Fruit fly (Drosophila melanogaster) whole organism, embryonic: ENCODE measurements around the gene lectin-28C.

Experiments used
- Abd-B ChIP-seq: fragments of 200-800 bp; sonication (Bioruptor generic); optimal IDR thresholded peaks from 2 replicates; lab custom pipeline; 2018; ENCODE audit warnings: missing biosample characterization, mild to moderate bottlenecking, missing genetic modification characterization, moderate library complexity
- Adf1 ChIP-seq: fragments of 200-800 bp; sonication (Bioruptor generic); IDR thresholded peaks from 2 replicates; pipeline ENCODE4 v1.3.6; 2022; ENCODE audit warnings: missing biosample characterization, missing genetic modification characterization
- BEAF-32 ChIP-seq: fragments of 200-800 bp; sonication (Bioruptor generic); optimal IDR thresholded peaks from 3 replicates; lab custom pipeline; 2017; ENCODE audit warnings: missing biosample characterization, missing genetic modification characterization, mild to moderate bottlenecking, moderate library complexity, missing genetic modification reagents
- CG10321 ChIP-seq: fragments of 200-800 bp; sonication (Bioruptor generic); IDR thresholded peaks from 2 replicates; pipeline ENCODE4 v1.3.6; 2022; ENCODE audit warnings: missing biosample characterization, missing genetic modification characterization
- CG12236 ChIP-seq: fragments of 200-800 bp; sonication (Bioruptor generic); optimal IDR thresholded peaks from 2 replicates; lab custom pipeline; 2016; ENCODE audit warnings: missing biosample characterization, missing genetic modification characterization
- CG12299 ChIP-seq: fragments of 200-800 bp; sonication (Bioruptor generic); optimal IDR thresholded peaks from 2 replicates; lab custom pipeline; 2018; ENCODE audit warnings: missing biosample characterization, mild to moderate bottlenecking, missing genetic modification characterization
- CG1529 ChIP-seq: fragments of 200-800 bp; sonication (Bioruptor generic); optimal IDR thresholded peaks from 3 replicates; lab custom pipeline; 2018; ENCODE audit warnings: missing biosample characterization, missing genetic modification characterization
- CG16779 ChIP-seq: fragments of 200-800 bp; sonication (Bioruptor generic); IDR thresholded peaks from 2 replicates; pipeline ENCODE4 v1.3.6; 2022; ENCODE audit warnings: missing biosample characterization, missing genetic modification characterization
- CG17328 ChIP-seq: fragments of 200-800 bp; sonication (Bioruptor generic); IDR thresholded peaks from 2 replicates; pipeline ENCODE4 v1.3.6; 2022; ENCODE audit warnings: missing biosample characterization, missing genetic modification characterization
- CG17912 ChIP-seq: fragments of 200-800 bp; sonication (Bioruptor generic); optimal IDR thresholded peaks from 2 replicates; lab custom pipeline; 2018; ENCODE audit warnings: missing biosample characterization, mild to moderate bottlenecking, missing genetic modification characterization
- CG18011 ChIP-seq: fragments of 200-800 bp; sonication (Bioruptor generic); optimal IDR thresholded peaks from 2 replicates; lab custom pipeline; 2017; ENCODE audit warnings: missing biosample characterization, missing genetic modification characterization, mild to moderate bottlenecking, moderate library complexity, missing genotype
- CG18599 ChIP-seq: fragments of 200-800 bp; sonication (Bioruptor generic); optimal IDR thresholded peaks from 3 replicates; lab custom pipeline; 2017; ENCODE audit warnings: missing biosample characterization, missing genetic modification characterization, mild to moderate bottlenecking, moderate library complexity, missing genetic modification reagents
- CG18764 ChIP-seq: fragments of 200-800 bp; sonication (Bioruptor generic); optimal IDR thresholded peaks from 3 replicates; lab custom pipeline; 2016; ENCODE audit warnings: missing biosample characterization, missing genetic modification characterization
- CG2712 ChIP-seq: fragments of 200-800 bp; optimal IDR thresholded peaks from 3 replicates; lab custom pipeline; 2019; ENCODE audit warnings: missing biosample characterization, mild to moderate bottlenecking, missing genetic modification characterization, moderate library complexity
- CG32532 ChIP-seq: fragments of 200-800 bp; sonication (Bioruptor generic); IDR thresholded peaks from 2 replicates; pipeline ENCODE4 v1.3.6; 2022; ENCODE audit warnings: missing biosample characterization, missing genetic modification characterization
- CG4328 ChIP-seq: fragments of 200-800 bp; sonication (Bioruptor generic); optimal IDR thresholded peaks from 3 replicates; lab custom pipeline; 2017; ENCODE audit warnings: missing biosample characterization, missing genetic modification reagents, missing genetic modification characterization
- CG5245 ChIP-seq: fragments of 200-800 bp; sonication (Bioruptor generic); optimal IDR thresholded peaks from 3 replicates; lab custom pipeline; 2016; ENCODE audit warnings: missing biosample characterization, missing genetic modification characterization
- CG6175 ChIP-seq: fragments of 200-800 bp; sonication (Bioruptor generic); IDR thresholded peaks from 3 replicates; pipeline ENCODE4 v1.3.6; 2022; ENCODE audit warnings: missing biosample characterization, missing genetic modification characterization
- CG6689 ChIP-seq: fragments of 200-800 bp; sonication (Bioruptor generic); IDR thresholded peaks from 2 replicates; pipeline ENCODE4 v1.3.6; 2022; ENCODE audit warnings: missing biosample characterization, missing genetic modification characterization
- CG6791 ChIP-seq: fragments of 200-800 bp; sonication (Bioruptor generic); IDR thresholded peaks from 3 replicates; pipeline ENCODE4 v1.3.6; 2022; ENCODE audit warnings: missing biosample characterization, missing genetic modification characterization; ENCODE audit not compliant: partially characterized antibody
- CG6813 ChIP-seq: fragments of 200-800 bp; sonication (Bioruptor generic); optimal IDR thresholded peaks from 2 replicates; lab custom pipeline; 2017; ENCODE audit warnings: missing biosample characterization, missing genetic modification characterization, mild to moderate bottlenecking, moderate library complexity, missing genetic modification reagents
- CG7839 ChIP-seq: fragments of 200-800 bp; sonication (Bioruptor generic); optimal IDR thresholded peaks from 3 replicates; lab custom pipeline; 2018; ENCODE audit warnings: missing biosample characterization, mild to moderate bottlenecking, missing genetic modification characterization, moderate library complexity
- CG8765 ChIP-seq: fragments of 200-800 bp; sonication (Bioruptor generic); IDR thresholded peaks from 2 replicates; pipeline ENCODE4 v1.3.6; 2022; ENCODE audit warnings: missing biosample characterization, missing genetic modification characterization
- CG9817 ChIP-seq: fragments of 200-800 bp; sonication (Bioruptor generic); optimal IDR thresholded peaks from 2 replicates; lab custom pipeline; 2018; ENCODE audit warnings: missing biosample characterization, mild to moderate bottlenecking, missing genetic modification characterization, moderate library complexity
- Doc2 ChIP-seq: fragments of 200-800 bp; sonication (Bioruptor generic); IDR thresholded peaks from 2 replicates; pipeline ENCODE4 v1.3.6; 2022; ENCODE audit warnings: missing biosample characterization, missing genetic modification characterization
- E2f1 ChIP-seq: fragments of 200-800 bp; sonication (Bioruptor generic); IDR thresholded peaks from 2 replicates; pipeline ENCODE4 v1.3.6; 2022; ENCODE audit warnings: missing biosample characterization, missing genetic modification characterization
- Fer3 ChIP-seq: fragments of 200-800 bp; sonication (Bioruptor generic); optimal IDR thresholded peaks from 2 replicates; lab custom pipeline; 2018; ENCODE audit warnings: missing biosample characterization, mild to moderate bottlenecking, missing genetic modification characterization, moderate library complexity
- Hey ChIP-seq: fragments of 200-800 bp; sonication (Bioruptor generic); optimal IDR thresholded peaks from 3 replicates; lab custom pipeline; 2018; ENCODE audit warnings: missing biosample characterization, mild to moderate bottlenecking, missing genetic modification characterization
- Hr3 ChIP-seq: fragments of 200-800 bp; sonication (Bioruptor generic); optimal IDR thresholded peaks from 3 replicates; lab custom pipeline; 2016; ENCODE audit warnings: missing biosample characterization, missing genetic modification characterization
- Med ChIP-seq: fragments of 200-800 bp; sonication (Bioruptor generic); peaks from one replicate; lab custom pipeline; 2016; ENCODE audit warnings: missing biosample characterization, missing genetic modification characterization, mild to moderate bottlenecking, inconsistent platforms, moderate library complexity
- Oli ChIP-seq: fragments of 200-800 bp; sonication (Bioruptor generic); optimal IDR thresholded peaks from 2 replicates; lab custom pipeline; 2018; ENCODE audit warnings: missing biosample characterization, mild to moderate bottlenecking, missing genetic modification characterization, moderate library complexity
- Rfx ChIP-seq: fragments of 200-800 bp; sonication (Bioruptor generic); IDR thresholded peaks from 2 replicates; pipeline ENCODE4 v1.3.6; 2022; ENCODE audit warnings: missing biosample characterization, missing genetic modification characterization
- Sox102F ChIP-seq: fragments of 200-800 bp; sonication (Bioruptor generic); optimal IDR thresholded peaks from 2 replicates; lab custom pipeline; 2018; ENCODE audit warnings: missing biosample characterization, mild to moderate bottlenecking, missing genetic modification characterization, moderate library complexity
- Spps ChIP-seq: fragments of 200-800 bp; sonication (Bioruptor generic); optimal IDR thresholded peaks from 2 replicates; lab custom pipeline; 2018; ENCODE audit warnings: missing biosample characterization, mild to moderate bottlenecking, missing genetic modification characterization
- Sry-δ ChIP-seq: fragments of 200-800 bp; sonication (Bioruptor generic); optimal IDR thresholded peaks from 2 replicates; lab custom pipeline; 2016; ENCODE audit warnings: missing biosample characterization, missing genetic modification characterization
- al ChIP-seq: fragments of 200-800 bp; sonication (Bioruptor generic); IDR thresholded peaks from 2 replicates; pipeline ENCODE4 v1.3.6; 2022; ENCODE audit warnings: missing biosample characterization, missing genetic modification characterization
- ase ChIP-seq: fragments of 200-800 bp; sonication (Bioruptor generic); IDR thresholded peaks from 3 replicates; pipeline ENCODE4 v1.3.6; 2022; ENCODE audit warnings: missing biosample characterization, missing genetic modification characterization
- ash1 ChIP-seq: fragments of 200-800 bp; sonication (Bioruptor generic); optimal IDR thresholded peaks from 2 replicates; lab custom pipeline; 2018; ENCODE audit warnings: missing biosample characterization, mild to moderate bottlenecking, missing genetic modification characterization
- bcd ChIP-seq: fragments of 200-800 bp; sonication (Bioruptor generic); optimal IDR thresholded peaks from 2 replicates; lab custom pipeline; 2017; ENCODE audit warnings: missing biosample characterization, mild to moderate bottlenecking, missing genetic modification characterization
- bowl ChIP-seq: fragments of 200-800 bp; sonication (Bioruptor generic); IDR thresholded peaks from 2 replicates; pipeline ENCODE4 v1.3.6; 2022; ENCODE audit warnings: missing biosample characterization, missing genetic modification characterization
- cato ChIP-seq: fragments of 200-800 bp; sonication (Bioruptor generic); optimal IDR thresholded peaks from 2 replicates; lab custom pipeline; 2016; ENCODE audit warnings: missing biosample characterization, missing genetic modification characterization, borderline replicate concordance
- fd102C ChIP-seq: fragments of 200-800 bp; sonication (Bioruptor generic); optimal IDR thresholded peaks from 2 replicates; lab custom pipeline; 2018; ENCODE audit warnings: missing biosample characterization, mild to moderate bottlenecking, missing genetic modification characterization, moderate library complexity
- fd3F ChIP-seq: fragments of 200-800 bp; sonication (Bioruptor generic); optimal IDR thresholded peaks from 2 replicates; lab custom pipeline; 2018; ENCODE audit warnings: missing biosample characterization, mild to moderate bottlenecking, missing genetic modification characterization, moderate library complexity
- gce ChIP-seq: fragments of 200-800 bp; sonication (Bioruptor generic); IDR thresholded peaks from 3 replicates; pipeline ENCODE4 v1.3.6; 2022; ENCODE audit warnings: missing biosample characterization, missing genetic modification characterization
- ham ChIP-seq: fragments of 200-800 bp; sonication (Bioruptor generic); IDR thresholded peaks from 2 replicates; pipeline ENCODE4 v1.3.6; 2022; ENCODE audit warnings: missing biosample characterization, missing genetic modification characterization
- oc ChIP-seq: fragments of 200-800 bp; sonication (Bioruptor generic); optimal IDR thresholded peaks from 2 replicates; lab custom pipeline; 2018; ENCODE audit warnings: missing biosample characterization, mild to moderate bottlenecking, missing genetic modification characterization, moderate library complexity
- psq ChIP-seq: fragments of 200-800 bp; sonication (Bioruptor generic); optimal IDR thresholded peaks from 2 replicates; lab custom pipeline; 2017; ENCODE audit warnings: missing biosample characterization, missing genetic modification characterization
- shn ChIP-seq: fragments of 200-800 bp; sonication (Bioruptor generic); optimal IDR thresholded peaks from 3 replicates; lab custom pipeline; 2016; ENCODE audit warnings: missing biosample characterization, missing genetic modification characterization
- slbo ChIP-seq: fragments of 200-800 bp; sonication (Bioruptor generic); IDR thresholded peaks from 2 replicates; pipeline ENCODE4 v1.3.6; 2022; ENCODE audit warnings: missing biosample characterization, missing genetic modification characterization
- wek ChIP-seq: fragments of 200-800 bp; sonication (Bioruptor generic); optimal IDR thresholded peaks from 3 replicates; lab custom pipeline; 2018; ENCODE audit warnings: missing biosample characterization, mild to moderate bottlenecking, missing genetic modification characterization, moderate library complexity

Gene lectin-28C

dm6 chr2L:7841244-7841643 is 15.6 kb upstream of the lectin-28C start (continued):
- TF ChIP-seq CG16779 (GFP tag; lab: Robert Waterston, UW) (no peak), CG18599 (GFP tag; lab: Kevin White, UChicago) (peak; percentile 7), CG6689 (GFP tag; lab: Robert Waterston, UW) (0 out of 2 replicates have a peak, but pooled peaks have one; percentile 16), ase (GFP tag; lab: Robert Waterston, UW) (no peak), Rfx (peak; percentile 34; the same call in 1 of the 2 replicates), CG32532 (0 out of 2 replicates have a peak, but pooled peaks have one; percentile 8), CG2712 (tag; lab: Kevin White, UChicago) (no peak), Adf1 (GFP tag; lab: Robert Waterston, UW) (no peak), Abd-B (GFP tag; lab: Kevin White, UChicago) (no peak), CG6791 (GFP tag; lab: Robert Waterston, UW) (no peak), E2f1 (no peak), CG17328 (GFP tag; lab: Robert Waterston, UW) (0 out of 2 replicates have a peak, but pooled peaks have one; percentile 38), Oli (no peak), Hey (tag; lab: Kevin White, UChicago) (no peak), Fer3 (tag; lab: Kevin White, UChicago) (no peak), CG1529 (GFP tag; lab: Kevin White, UChicago) (no peak), slbo (GFP tag; lab: Robert Waterston, UW) (peak; percentile 44)
- TF ChIP-seq, all 482 proteins: peak for 21

dm6 chr2L:7849472-7849871 is 7.4 kb upstream of the lectin-28C start:
- TF ChIP-seq al (no peak), CG18764 (no peak), cato (GFP tag; lab: Kevin White, UChicago) (no peak), CG5245 (GFP tag; lab: Kevin White, UChicago) (no peak), Oli (peak; percentile 31), fd3F (GFP tag; lab: Kevin White, UChicago) (no peak), CG18011 (no peak), Spps (no peak), shn (GFP tag; lab: Kevin White, UChicago) (no peak), Hr3 (GFP tag; lab: Kevin White, UChicago) (peak; percentile 20), bcd (no peak), CG6175 (no peak), CG17912 (GFP tag; lab: Kevin White, UChicago) (no peak), wek (GFP tag; lab: Kevin White, UChicago) (no peak), CG4328 (GFP tag; lab: Kevin White, UChicago) (no peak), fd102C (GFP tag; lab: Kevin White, UChicago) (no peak), Med (peak; percentile 58), oc (tag; lab: Kevin White, UChicago) (no peak), gce (GFP tag; lab: Robert Waterston, UW) (no peak), Sox102F (GFP tag; lab: Kevin White, UChicago) (peak; percentile 54), Sry-δ (GFP tag; lab: Kevin White, UChicago) (no peak), CG9817 (tag; lab: Kevin White, UChicago) (peak; percentile 23), CG10321 (no peak), Doc2 (no peak), bowl (GFP tag; lab: Robert Waterston, UW) (no peak), ash1 (no peak), CG12299 (no peak), CG32532 (no peak; the same call in 1 of the 2 replicates), CG7839 (tag; lab: Kevin White, UChicago) (peak; percentile 47), CG8765 (GFP tag; lab: Robert Waterston, UW) (no peak), ham (GFP tag; lab: Robert Waterston, UW) (no peak), CG6813 (GFP tag; lab: Kevin White, UChicago) (no peak), BEAF-32 (GFP tag; lab: Kevin White, UChicago) (no peak), psq (GFP tag; lab: Kevin White, UChicago) (no peak), CG12236 (GFP tag; lab: Kevin White, UChicago) (no peak)
